Worm (Caenorhabditis elegans) whole organism, dauer: ENCODE data around the gene M05D6.3.

Experiments used
- unc-62 ChIP-seq: sonication (generic microtip); optimal IDR thresholded peaks from 2 replicates; lab custom pipeline; 2017; ENCODE audit warnings: missing biosample characterization, missing genetic modification reagents, missing genetic modification characterization

M05D6.3 gene

ce11 chrII:8451425-8451824 lies 24.1 kb upstream of the M05D6.3 start:
- TF ChIP-seq unc-62 (GFP tag; lab: Kevin White, UChicago), result no peak

ce11 chrII:8454513-8454912 lies 21.1 kb upstream of the M05D6.3 start, which contains the start of gene F22B5.5:
TSS of gene F22B5.5 (minus strand) at chrII:8454613.
- no peak for TF ChIP-seq unc-62 (GFP tag; lab: Kevin White, UChicago)

- TF ChIP-seq unc-62 (GFP tag; lab: Kevin White, UChicago), result no peak
These were observed 19.5 kb upstream of the M05D6.3 start, which contains the start of gene F22B5.6 for ce11 chrII:8456094-8456493. TSS of gene F22B5.6 (minus strand) at chrII:8456194.

- TF ChIP-seq unc-62 (GFP tag; lab: Kevin White, UChicago), result no peak
These were observed 18.7 kb upstream of the M05D6.3 start for ce11 chrII:8456681-8457389.

- TF ChIP-seq unc-62 (GFP tag; lab: Kevin White, UChicago), result no peak
These were observed 18.1 kb upstream of the M05D6.3 start, which contains the start of gene zyg-9 for ce11 chrII:8457438-8457837. TSS of gene zyg-9 (plus strand) at chrII:8457818.

ce11 chrII:8464448-8464898 lies 11.1 kb upstream of the M05D6.3 start, which contains the start of gene fars-3:
TSS of gene fars-3 (plus strand) at chrII:8464848.
- TF ChIP-seq unc-62 (GFP tag; lab: Kevin White, UChicago), result no peak

- no peak for TF ChIP-seq unc-62 (GFP tag; lab: Kevin White, UChicago)
These were observed 8.7 kb upstream of the M05D6.3 start, which contains the start of gene F22B5.10 for ce11 chrII:8466874-8467273. TSS of gene F22B5.10 (plus strand) at chrII:8467174.

ce11 chrII:8467809-8468208 lies 7.8 kb upstream of the M05D6.3 start, which contains the start of gene M05D6.2:
TSS of gene M05D6.2 (plus strand) at chrII:8468109.
- no peak for TF ChIP-seq unc-62 (GFP tag; lab: Kevin White, UChicago)

ce11 chrII:8471139-8471538 lies 4.4 kb upstream of the M05D6.3 start, which contains the start of gene M05D6.8:
TSS of gene M05D6.8 (minus strand) at chrII:8471239.
- TF ChIP-seq unc-62 (GFP tag; lab: Kevin White, UChicago), result no peak

ce11 chrII:8472916-8473315 lies 2.7 kb upstream of the M05D6.3 start:
- no peak for TF ChIP-seq unc-62 (GFP tag; lab: Kevin White, UChicago)

ce11 chrII:8479337-8479736 lies 3.8 kb downstream of the M05D6.3 start:
- no peak for TF ChIP-seq unc-62 (GFP tag; lab: Kevin White, UChicago)

ce11 chrII:8480166-8480565 lies 4.6 kb downstream of the M05D6.3 start, which contains the start of gene lact-4:
TSS of gene lact-4 (minus strand) at chrII:8480478.
- TF ChIP-seq unc-62 (GFP tag; lab: Kevin White, UChicago), result no peak

ce11 chrII:8481033-8481708 lies 5.6 kb downstream of the M05D6.3 start:
- no peak for TF ChIP-seq unc-62 (GFP tag; lab: Kevin White, UChicago)

- no peak for TF ChIP-seq unc-62 (GFP tag; lab: Kevin White, UChicago)
These were observed 6.2 kb downstream of the M05D6.3 start, which contains the start of gene M05D6.5 for ce11 chrII:8481731-8482253. TSS of gene M05D6.5 (minus strand) at chrII:8482203.

ce11 chrII:8483124-8483792 lies 7.7 kb downstream of the M05D6.3 start:
- no peak for TF ChIP-seq unc-62 (GFP tag; lab: Kevin White, UChicago)
